Fruit fly (Drosophila melanogaster): ENCODE data around the gene alpha-Man-IIb.
A peak's percentile ranks its signal among the peaks of the same experiment; 100 is the strongest.

Gene alpha-Man-IIb

DNA sequence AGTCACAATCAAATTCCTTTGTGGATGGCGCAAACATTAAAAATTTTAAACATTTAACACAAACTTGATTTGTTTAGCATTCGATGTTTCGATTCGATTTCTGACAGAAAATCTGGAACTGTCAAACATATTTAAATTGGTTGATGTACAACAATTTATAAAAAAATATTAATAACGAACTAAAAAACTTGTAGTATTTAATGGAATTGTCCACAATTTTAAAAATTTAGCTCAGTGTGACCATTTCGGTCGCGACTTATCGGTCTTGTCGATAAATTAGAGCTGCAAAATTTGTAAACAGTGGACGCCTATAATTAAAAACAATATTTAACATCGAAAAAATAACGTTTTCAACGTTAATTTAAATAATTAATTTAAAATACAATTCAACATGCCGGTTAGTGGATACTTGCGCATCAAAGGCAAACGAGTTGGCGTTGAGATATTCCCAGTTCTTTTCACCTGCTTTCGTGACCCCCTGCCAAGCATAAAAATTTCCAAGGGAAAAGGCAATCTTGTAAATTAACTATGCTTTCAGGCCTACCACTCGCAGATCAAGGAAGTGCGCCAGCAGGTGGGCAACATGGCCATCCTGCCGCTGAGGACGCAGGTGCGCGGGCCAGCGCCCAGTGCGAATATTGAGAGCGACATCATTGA, 30.5 kb downstream of the alpha-Man-IIb start, which contains the start of the genes CG43317 and Arpc3A:
Gene CG43317, minus strand, starts transcription at position 51 of the 657 bp plus-strand sequence.
Gene Arpc3A, plus strand, starts transcription at position 274 of the 657 bp plus-strand sequence.
- TF ChIP-seq esn (GFP tag; optimal IDR thresholded peaks at IDR 0.05) (peak; percentile 11), CG10631 (GFP tag; optimal IDR thresholded peaks at IDR 0.05) (no peak)

DNA sequence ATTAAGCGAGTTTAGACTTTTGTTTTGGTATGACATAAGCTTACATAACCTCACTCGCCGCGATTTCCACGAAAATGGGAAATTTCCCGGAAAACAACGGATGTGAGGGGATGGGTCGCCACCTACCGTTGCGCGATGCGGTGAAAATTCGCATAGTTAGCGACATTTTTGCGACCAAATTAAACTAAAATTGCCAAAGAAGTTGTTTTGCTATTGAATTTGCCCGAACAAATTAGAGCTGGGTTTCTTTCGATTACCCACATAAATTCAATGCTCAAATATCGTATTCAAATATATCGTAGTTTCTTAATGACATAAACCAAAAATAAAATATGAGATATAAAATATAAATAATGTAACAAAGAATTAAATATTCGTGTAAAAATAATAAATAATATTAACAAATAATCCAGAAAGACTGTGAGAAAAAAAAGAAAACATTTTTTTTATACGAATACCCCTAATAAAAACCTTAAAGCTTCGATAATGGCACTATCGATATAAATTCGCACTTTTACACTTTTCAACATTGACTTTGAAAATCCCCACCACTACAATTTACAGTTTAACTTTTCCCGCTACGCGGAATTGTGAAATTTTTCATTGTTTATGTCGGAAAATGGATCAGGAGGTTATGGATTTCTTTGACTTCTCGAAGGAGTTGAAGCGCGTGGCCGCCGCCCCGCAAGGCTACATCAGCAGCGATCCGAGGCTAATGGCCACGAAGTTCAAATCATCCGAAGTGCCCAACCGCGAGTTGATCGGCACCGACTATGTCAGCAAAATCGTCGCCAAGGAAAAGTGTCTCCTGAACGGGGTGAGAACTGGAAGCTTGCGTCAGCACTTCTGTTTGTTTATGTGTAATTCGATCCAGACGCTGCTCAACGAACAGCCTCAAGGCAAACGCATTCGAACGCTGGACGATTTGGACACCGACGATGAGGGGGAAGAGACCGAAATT, 33.1 kb downstream of the alpha-Man-IIb start, which contains the start of the genes ND-23 and spn-E:
Gene ND-23, minus strand, starts transcription at position 254 of the 961 bp plus-strand sequence.
Gene spn-E, plus strand, starts transcription at position 556 of the 961 bp plus-strand sequence.
- TF ChIP-seq acj6 (GFP tag; optimal IDR thresholded peaks at IDR 0.05) (peak; percentile 35), CG11902 (GFP tag; optimal IDR thresholded peaks at IDR 0.05) (peak; percentile 5), CG6792 (GFP tag; optimal IDR thresholded peaks at IDR 0.05) (peak; percentile 22), CG34406 (GFP tag; optimal IDR thresholded peaks at IDR 0.05) (peak; percentile 19), CG6163 (GFP tag; IDR thresholded peaks at IDR 0.05) (0 out of 3 replicates have a peak, but pooled peaks have one; percentile 37), eg (GFP tag; IDR thresholded peaks at IDR 0.05) (0 out of 3 replicates have a peak, but pooled peaks have one; percentile 29), OdsH (GFP tag; optimal IDR thresholded peaks at IDR 0.05) (peak; percentile 29), CG3032 (tag; optimal IDR thresholded peaks at IDR 0.05) (peak; percentile 69), Hr38 (GFP tag; optimal IDR thresholded peaks at IDR 0.05) (no peak), cyc (GFP tag; optimal IDR thresholded peaks at IDR 0.05) (no peak), CG6808 (GFP tag; optimal IDR thresholded peaks at IDR 0.05) (no peak), achi (GFP tag; optimal IDR thresholded peaks at IDR 0.05) (no peak), CG10631 (GFP tag; optimal IDR thresholded peaks at IDR 0.05) (peak; percentile 66), Sox102F (GFP tag; optimal IDR thresholded peaks at IDR 0.05) (no peak), Eip93F (GFP tag; optimal IDR thresholded peaks at IDR 0.05) (no peak), lz (GFP tag; optimal IDR thresholded peaks at IDR 0.05) (peak; percentile 6), Eip78C (GFP tag) (peak; percentile 68), Gug (GFP tag; IDR thresholded peaks at IDR 0.05) (0 out of 2 replicates have a peak, but pooled peaks have one; percentile 16), salr (GFP tag; optimal IDR thresholded peaks at IDR 0.05) (peak in 1 of 2 experiments; percentile 24), spab (GFP tag; optimal IDR thresholded peaks at IDR 0.05) (no peak), esn (GFP tag; optimal IDR thresholded peaks at IDR 0.05) (peak; percentile 25), vri (GFP tag; optimal IDR thresholded peaks at IDR 0.05) (peak; percentile 66)

DNA sequence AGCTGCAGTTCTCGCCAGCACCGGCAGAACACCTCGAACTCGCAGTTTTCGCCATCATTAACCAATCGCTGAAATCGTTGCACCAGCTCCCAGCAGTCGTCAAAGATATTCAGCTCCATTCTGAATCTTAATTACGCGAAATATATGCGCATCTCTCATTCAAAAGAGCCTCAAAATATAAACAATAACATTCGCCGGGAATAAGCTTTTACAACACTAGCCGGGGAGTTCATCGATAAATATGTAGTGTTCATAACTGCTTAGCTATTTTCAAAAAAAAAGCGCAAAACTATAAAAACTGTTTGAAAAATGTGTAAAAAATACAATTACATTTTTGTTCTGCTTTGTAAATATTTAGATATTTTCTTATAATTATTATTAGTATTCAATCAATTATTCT, 35.2 kb downstream of the alpha-Man-IIb start, which contains the start of gene Pbp45:
Gene Pbp45, minus strand, starts transcription at position 222 of the 400 bp plus-strand sequence.
- TF ChIP-seq CG6792 (GFP tag; optimal IDR thresholded peaks at IDR 0.05) (no peak), CG1621 (tag; optimal IDR thresholded peaks at IDR 0.05) (no peak), CG11294 (GFP tag; IDR thresholded peaks at IDR 0.05) (no peak), Eip75B (GFP tag; optimal IDR thresholded peaks at IDR 0.05) (no peak), topi (GFP tag; optimal IDR thresholded peaks at IDR 0.05) (no peak), CG6276 (GFP tag; optimal IDR thresholded peaks at IDR 0.05) (no peak), achi (GFP tag; optimal IDR thresholded peaks at IDR 0.05) (no peak), dsx (GFP tag; optimal IDR thresholded peaks at IDR 0.05; ENCODE audit: poor library complexity, severe bottlenecking) (no peak), cyc (GFP tag; optimal IDR thresholded peaks at IDR 0.05) (no peak), OdsH (GFP tag; optimal IDR thresholded peaks at IDR 0.05) (no peak), Ets96B (tag; optimal IDR thresholded peaks at IDR 0.05) (no peak), CG10631 (GFP tag; optimal IDR thresholded peaks at IDR 0.05) (no peak), CG7368 (GFP tag; optimal IDR thresholded peaks at IDR 0.05) (no peak), CG15336 (GFP tag; IDR thresholded peaks at IDR 0.05) (no peak), lz (GFP tag; optimal IDR thresholded peaks at IDR 0.05) (no peak), CG11762 (GFP tag; optimal IDR thresholded peaks at IDR 0.05; ENCODE audit: insufficient read depth) (no peak)
